Worm (Caenorhabditis elegans): ENCODE results near the gene F23A7.1.

- no peak for TF ChIP-seq skn-1 (tag; optimal IDR thresholded peaks at IDR 0.05)
- no peak for TF ChIP-seq aly-2 (tag; optimal IDR thresholded peaks at IDR 0.05)
- TF ChIP-seq zag-1 (tag; optimal IDR thresholded peaks at IDR 0.05): no peak
- TF ChIP-seq pag-3 (tag; optimal IDR thresholded peaks at IDR 0.05; ENCODE audit: borderline replicate concordance, insufficient read depth): no peak
- no peak for TF ChIP-seq ces-1 (GFP tag; optimal IDR thresholded peaks at IDR 0.05)
- no peak for TF ChIP-seq snu-23 (GFP tag; optimal IDR thresholded peaks at IDR 0.05)
- TF ChIP-seq ets-5 (GFP tag; IDR thresholded peaks at IDR 0.05): no peak
Observed at ce11 chrX:16184069-16184468, 33.1 kb upstream of the F23A7.1 start, which contains the start of gene nlp-67.
